Worm (Caenorhabditis elegans) whole organism, L4/young adult: ENCODE results near the gene bath-13.
"Not testable (repeated sequence)": the region's sequence is repeated elsewhere in the genome, so short reads cannot be mapped to it uniquely, and the experiment has no call there.

ENCODE experiments used
- W03F9.2 ChIP-seq: fragments of 150-350 bp; optimal IDR thresholded peaks from 2 replicates; lab custom pipeline; 2014; ENCODE audit warnings: missing biosample characterization, missing genetic modification characterization
- dao-5 ChIP-seq: sonication (generic microtip); optimal IDR thresholded peaks from 2 replicates; lab custom pipeline; 2016; ENCODE audit warnings: missing genotype, missing genetic modification characterization, moderate library complexity, missing compliant biosample characterization
- him-1 ChIP-seq: sonication (generic microtip); optimal IDR thresholded peaks from 2 replicates; lab custom pipeline; 2016; ENCODE audit warnings: missing genotype, missing genetic modification reagents, missing genetic modification characterization, missing compliant biosample characterization

The bath-13 gene

ce11 chrII:2521960-2522359, at the start of gene bath-13:
Gene bath-13, minus strand, starts transcription at chrII:2522060.
- TF ChIP-seq him-1 (no peak), dao-5 (tag; lab: Kevin White, UChicago) (no peak), W03F9.2 (tag; lab: Kevin White, UChicago) (no peak)

- TF ChIP-seq W03F9.2 (tag; lab: Kevin White, UChicago) (peak; percentile 86), him-1 (peak; percentile 52), dao-5 (tag; lab: Kevin White, UChicago) (no peak)
Measured at ce11 chrII:2564899-2565298, 43.0 kb upstream of the bath-13 start, which contains the start of gene usp-39. Gene usp-39, plus strand, starts transcription at chrII:2565275.

- TF ChIP-seq dao-5 (tag; lab: Kevin White, UChicago) = no peak
- no peak for TF ChIP-seq him-1
- TF ChIP-seq W03F9.2 (tag; lab: Kevin White, UChicago) = no peak
Measured at ce11 chrII:2563973-2564372, 42.1 kb upstream of the bath-13 start, which contains the start of gene nep-18. Gene nep-18, minus strand, starts transcription at chrII:2564073.

- not testable (repeated sequence) for TF ChIP-seq W03F9.2 (tag; lab: Kevin White, UChicago); dao-5 (tag; lab: Kevin White, UChicago); him-1
Measured at ce11 chrII:2553662-2554061, 31.8 kb upstream of the bath-13 start, which contains the start of gene K02F6.1. Gene K02F6.1, plus strand, starts transcription at chrII:2553962.

- no peak for TF ChIP-seq him-1
- TF ChIP-seq dao-5 (tag; lab: Kevin White, UChicago) = no peak
Measured at ce11 chrII:2553030-2553429, 31.2 kb upstream of the bath-13 start.

- TF ChIP-seq dao-5 (tag; lab: Kevin White, UChicago) (no peak), W03F9.2 (tag; lab: Kevin White, UChicago) (no peak), him-1 (no peak)
Measured at ce11 chrII:2545925-2546324, 24.1 kb upstream of the bath-13 start, which contains the start of gene K02F6.3. Gene K02F6.3, plus strand, starts transcription at chrII:2546225.

ce11 chrII:2538194-2538593, 16.3 kb upstream of the bath-13 start, which contains the start of gene K02F6.4:
Gene K02F6.4, plus strand, starts transcription at chrII:2538494.
- TF ChIP-seq him-1 = no peak
- no peak for TF ChIP-seq W03F9.2 (tag; lab: Kevin White, UChicago)
- no peak for TF ChIP-seq dao-5 (tag; lab: Kevin White, UChicago)

ce11 chrII:2537754-2538153, 15.9 kb upstream of the bath-13 start, which contains the start of gene K02F6.7:
Gene K02F6.7, minus strand, starts transcription at chrII:2537854.
- no peak for TF ChIP-seq him-1

ce11 chrII:2534952-2535351, 13.1 kb upstream of the bath-13 start, which contains the start of gene K02F6.8:
Gene K02F6.8, minus strand, starts transcription at chrII:2535052.
- not testable (repeated sequence) for TF ChIP-seq dao-5 (tag; lab: Kevin White, UChicago); W03F9.2 (tag; lab: Kevin White, UChicago); him-1

ce11 chrII:2534459-2534858, 12.6 kb upstream of the bath-13 start, which contains the start of gene K02F6.5:
Gene K02F6.5, plus strand, starts transcription at chrII:2534759.
- TF ChIP-seq W03F9.2 (tag; lab: Kevin White, UChicago); dao-5 (tag; lab: Kevin White, UChicago); him-1: not testable (repeated sequence)

ce11 chrII:2530496-2530895, 8.6 kb upstream of the bath-13 start, which contains the start of gene K02F6.6:
Gene K02F6.6, plus strand, starts transcription at chrII:2530796.
- TF ChIP-seq dao-5 (tag; lab: Kevin White, UChicago) (no peak), W03F9.2 (tag; lab: Kevin White, UChicago) (no peak)

- TF ChIP-seq W03F9.2 (tag; lab: Kevin White, UChicago) (no peak), him-1 (no peak), dao-5 (tag; lab: Kevin White, UChicago) (no peak)
Measured at ce11 chrII:2526887-2527286, 5.0 kb upstream of the bath-13 start.

ce11 chrII:2525652-2526051, 3.8 kb upstream of the bath-13 start:
- no peak for TF ChIP-seq dao-5 (tag; lab: Kevin White, UChicago)
- TF ChIP-seq W03F9.2 (tag; lab: Kevin White, UChicago) = no peak
- TF ChIP-seq him-1 = no peak

- TF ChIP-seq W03F9.2 (tag; lab: Kevin White, UChicago) (no peak), him-1 (no peak), dao-5 (tag; lab: Kevin White, UChicago) (no peak)
Measured at ce11 chrII:2518487-2518886, 3.4 kb downstream of the bath-13 start.

ce11 chrII:2504431-2504928, 17.4 kb downstream of the bath-13 start, which contains the start of gene gbas-1:
Gene gbas-1, plus strand, starts transcription at chrII:2504878.
- no peak for TF ChIP-seq him-1
- TF ChIP-seq dao-5 (tag; lab: Kevin White, UChicago) = no peak
